Worm (Caenorhabditis elegans) whole organism, L2 larva: ENCODE results near the gene F21C10.18.

Experiments
- ama-1 ChIP-seq: fragments of 150-350 bp; optimal IDR thresholded peaks from 2 replicates; lab custom pipeline; 2018; ENCODE audit warnings: inconsistent platforms
- egl-27 ChIP-seq: sonication (generic microtip); optimal IDR thresholded peaks from 3 replicates; lab custom pipeline; 2017; ENCODE audit warnings: missing biosample characterization, missing genetic modification reagents, missing genetic modification characterization
- fos-1 ChIP-seq: fragments of 150-350 bp; optimal IDR thresholded peaks from 2 replicates; lab custom pipeline; 2014; ENCODE audit warnings: missing biosample characterization, missing genetic modification characterization
- nhr-10 ChIP-seq: sonication (generic microtip); optimal IDR thresholded peaks from 2 replicates; lab custom pipeline; 2017; ENCODE audit warnings: missing biosample characterization, missing genetic modification characterization
- nhr-11 ChIP-seq: fragments of 150-350 bp; optimal IDR thresholded peaks from 2 replicates; lab custom pipeline; 2014; ENCODE audit warnings: missing biosample characterization, missing genetic modification characterization
- nhr-25 ChIP-seq: fragments of 150-350 bp; sonication (generic microtip); optimal IDR thresholded peaks from 3 replicates; lab custom pipeline; 2014; ENCODE audit warnings: missing biosample characterization, missing genetic modification characterization
- nhr-77 ChIP-seq: fragments of 150-350 bp; optimal IDR thresholded peaks from 2 replicates; lab custom pipeline; 2014; ENCODE audit warnings: missing biosample characterization, missing genetic modification characterization
- skn-1 ChIP-seq: sonication (generic microtip); optimal IDR thresholded peaks from 2 replicates; lab custom pipeline; 2017; ENCODE audit warnings: missing biosample characterization, missing genetic modification characterization
- unc-39 ChIP-seq: fragments of 150-350 bp; optimal IDR thresholded peaks from 2 replicates; lab custom pipeline; 2014; ENCODE audit warnings: missing biosample characterization, missing genetic modification characterization

DNA sequence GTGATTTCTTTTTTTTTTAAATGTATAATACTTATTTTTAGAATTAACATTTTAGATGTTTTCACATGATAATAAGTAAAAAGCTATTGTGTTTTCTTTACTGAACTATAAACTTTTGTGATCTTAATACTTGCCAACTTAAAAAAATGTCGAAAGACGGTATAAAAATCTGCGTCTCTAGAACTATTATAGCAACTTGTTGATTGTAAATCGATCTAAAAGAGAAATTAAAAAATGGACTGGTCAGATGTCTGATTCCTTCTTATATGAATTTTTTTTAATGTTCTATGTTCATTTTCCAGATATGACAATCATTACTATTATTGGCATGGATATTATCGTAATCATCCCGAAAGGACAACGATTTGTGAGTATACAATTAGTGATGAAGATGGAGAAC lies 19.5 kb downstream of the F21C10.18 start, which contains the start of gene F21C10.3:
- TF ChIP-seq nhr-25 (no peak), nhr-11 (tag; lab: Kevin White, UChicago) (no peak), nhr-77 (tag; lab: Kevin White, UChicago) (no peak), ama-1 (lab: Kevin White, UChicago) (no peak), egl-27 (tag; lab: Kevin White, UChicago) (no peak), unc-39 (tag; lab: Kevin White, UChicago) (no peak), fos-1 (no peak), nhr-10 (tag; lab: Kevin White, UChicago) (no peak), skn-1 (tag; lab: Kevin White, UChicago) (no peak)
